Worm (Caenorhabditis elegans) whole organism, midembryonic: ENCODE measurements around the gene fbxb-11.

Experiments used
- T22C8.4 ChIP-seq: fragments of 200-800 bp; sonication (Bioruptor generic); IDR thresholded peaks from 2 replicates; pipeline ENCODE4 v1.3.6; 2022; ENCODE audit warnings: missing genetic modification characterization, missing compliant biosample characterization
- cog-1 ChIP-seq: sonication (generic microtip); optimal IDR thresholded peaks from 2 replicates; lab custom pipeline; 2016; ENCODE audit warnings: missing genetic modification characterization, missing compliant biosample characterization
- flt-1 ChIP-seq: fragments of 200-800 bp; sonication (Bioruptor generic); IDR thresholded peaks from 2 replicates; pipeline ENCODE4 v1.3.6; 2022; ENCODE audit warnings: missing genetic modification characterization, missing compliant biosample characterization
- klf-2 ChIP-seq: fragments of 200-800 bp; sonication (Bioruptor generic); conservative IDR thresholded peaks from 2 replicates; pipeline ENCODE4 v1.3.6; 2022; ENCODE audit warnings: missing genetic modification reagents, missing genetic modification characterization, missing compliant biosample characterization
- med-1 ChIP-seq: sonication (generic microtip); optimal IDR thresholded peaks from 2 replicates; lab custom pipeline; 2017; ENCODE audit warnings: missing genetic modification characterization, mild to moderate bottlenecking, missing compliant biosample characterization, antibody characterized with exemption, missing genetic modification reagents; ENCODE audit not compliant: insufficient read depth
- ref-1 ChIP-seq: fragments of 200-800 bp; sonication (Bioruptor generic); conservative IDR thresholded peaks from 2 replicates; pipeline ENCODE4 v1.3.6; 2022; ENCODE audit warnings: missing genetic modification reagents, missing genetic modification characterization, missing compliant biosample characterization
- tab-1 ChIP-seq: fragments of 200-800 bp; sonication (Bioruptor generic); IDR thresholded peaks from 2 replicates; pipeline ENCODE4 v1.3.6; 2022; ENCODE audit warnings: missing genetic modification characterization, missing compliant biosample characterization
- ztf-23 ChIP-seq: fragments of 200-800 bp; sonication (Bioruptor generic); IDR thresholded peaks from 2 replicates; pipeline ENCODE4 v1.3.6; 2022; ENCODE audit warnings: missing genetic modification reagents, missing genetic modification characterization, missing compliant biosample characterization
- ztf-29 ChIP-seq: fragments of 200-800 bp; sonication (Bioruptor generic); IDR thresholded peaks from 2 replicates; pipeline ENCODE4 v1.3.6; 2022; ENCODE audit warnings: missing genetic modification reagents, missing genetic modification characterization, missing compliant biosample characterization

The fbxb-11 gene

ce11 chrII:1724314-1724713, at the start of gene fbxb-11:
fbxb-11 (plus strand) TSS chrII:1724614.
- TF ChIP-seq klf-2 (no peak), tab-1 (GFP tag; lab: Robert Waterston, UW) (no peak), ztf-29 (GFP tag; lab: Robert Waterston, UW) (no peak), ztf-23 (no peak), T22C8.4 (no peak), cog-1 (tag; lab: Kevin White, UChicago) (no peak), flt-1 (GFP tag; lab: Robert Waterston, UW) (no peak), ref-1 (GFP tag; lab: Robert Waterston, UW) (no peak), med-1 (GFP tag; lab: Kevin White, UChicago) (no peak)

- no peak for TF ChIP-seq ztf-29 (GFP tag; lab: Robert Waterston, UW)
- no peak for TF ChIP-seq klf-2
- no peak for TF ChIP-seq flt-1 (GFP tag; lab: Robert Waterston, UW)
- TF ChIP-seq cog-1 (tag; lab: Kevin White, UChicago): no peak
- TF ChIP-seq ref-1 (GFP tag; lab: Robert Waterston, UW): no peak
- no peak for TF ChIP-seq tab-1 (GFP tag; lab: Robert Waterston, UW)
- TF ChIP-seq ztf-23: no peak
- TF ChIP-seq med-1 (GFP tag; lab: Kevin White, UChicago): no peak
- no peak for TF ChIP-seq T22C8.4
Measured at ce11 chrII:1676088-1676487, 48.3 kb upstream of the fbxb-11 start, which contains the start of gene fbxb-17. fbxb-17 (plus strand) TSS chrII:1676388.

ce11 chrII:1679081-1679480, 45.3 kb upstream of the fbxb-11 start, which contains the start of gene irld-36:
irld-36 (plus strand) TSS chrII:1679381.
- TF ChIP-seq ref-1 (GFP tag; lab: Robert Waterston, UW) (no peak), cog-1 (tag; lab: Kevin White, UChicago) (no peak), tab-1 (GFP tag; lab: Robert Waterston, UW) (no peak), med-1 (GFP tag; lab: Kevin White, UChicago) (no peak), T22C8.4 (no peak), flt-1 (GFP tag; lab: Robert Waterston, UW) (no peak), ztf-29 (GFP tag; lab: Robert Waterston, UW) (no peak), ztf-23 (no peak), klf-2 (no peak)

- TF ChIP-seq med-1 (GFP tag; lab: Kevin White, UChicago) (no peak), ztf-23 (no peak), T22C8.4 (no peak), ref-1 (GFP tag; lab: Robert Waterston, UW) (no peak)
Measured at ce11 chrII:1682218-1682617, 42.2 kb upstream of the fbxb-11 start, which contains the start of gene fbxb-26. fbxb-26 (plus strand) TSS chrII:1682518.

ce11 chrII:1683742-1684141, 40.7 kb upstream of the fbxb-11 start, which contains the start of gene fbxb-25:
fbxb-25 (plus strand) TSS chrII:1684042.
- TF ChIP-seq tab-1 (GFP tag; lab: Robert Waterston, UW): no peak
- no peak for TF ChIP-seq ref-1 (GFP tag; lab: Robert Waterston, UW)
- TF ChIP-seq med-1 (GFP tag; lab: Kevin White, UChicago): no peak
- TF ChIP-seq flt-1 (GFP tag; lab: Robert Waterston, UW): no peak
- TF ChIP-seq ztf-29 (GFP tag; lab: Robert Waterston, UW): no peak
- TF ChIP-seq klf-2: no peak
- no peak for TF ChIP-seq cog-1 (tag; lab: Kevin White, UChicago)
- no peak for TF ChIP-seq T22C8.4
- TF ChIP-seq ztf-23: no peak

ce11 chrII:1688813-1689212, 35.6 kb upstream of the fbxb-11 start, which contains the start of the genes fbxb-18 and fbxb-19:
fbxb-18 (minus strand) TSS chrII:1688913.
fbxb-19 (minus strand) TSS chrII:1689181.
- no peak for TF ChIP-seq T22C8.4
- no peak for TF ChIP-seq ztf-23
- TF ChIP-seq flt-1 (GFP tag; lab: Robert Waterston, UW): no peak
- no peak for TF ChIP-seq ref-1 (GFP tag; lab: Robert Waterston, UW)
- no peak for TF ChIP-seq tab-1 (GFP tag; lab: Robert Waterston, UW)
- TF ChIP-seq cog-1 (tag; lab: Kevin White, UChicago): no peak
- TF ChIP-seq klf-2: no peak
- no peak for TF ChIP-seq med-1 (GFP tag; lab: Kevin White, UChicago)

- TF ChIP-seq klf-2: no peak
- TF ChIP-seq tab-1 (GFP tag; lab: Robert Waterston, UW): no peak
- TF ChIP-seq ztf-29 (GFP tag; lab: Robert Waterston, UW): no peak
- TF ChIP-seq flt-1 (GFP tag; lab: Robert Waterston, UW): no peak
- no peak for TF ChIP-seq T22C8.4
- no peak for TF ChIP-seq cog-1 (tag; lab: Kevin White, UChicago)
- TF ChIP-seq ztf-23: no peak
- TF ChIP-seq ref-1 (GFP tag; lab: Robert Waterston, UW): no peak
- no peak for TF ChIP-seq med-1 (GFP tag; lab: Kevin White, UChicago)
Measured at ce11 chrII:1691011-1691410, 33.4 kb upstream of the fbxb-11 start, which contains the start of gene fbxc-22. fbxc-22 (minus strand) TSS chrII:1691111.

- no peak for TF ChIP-seq flt-1 (GFP tag; lab: Robert Waterston, UW)
- no peak for TF ChIP-seq ref-1 (GFP tag; lab: Robert Waterston, UW)
- no peak for TF ChIP-seq T22C8.4
- TF ChIP-seq ztf-29 (GFP tag; lab: Robert Waterston, UW): no peak
- no peak for TF ChIP-seq klf-2
- TF ChIP-seq cog-1 (tag; lab: Kevin White, UChicago): no peak
- TF ChIP-seq med-1 (GFP tag; lab: Kevin White, UChicago): no peak
- TF ChIP-seq ztf-23: no peak
- no peak for TF ChIP-seq tab-1 (GFP tag; lab: Robert Waterston, UW)
Measured at ce11 chrII:1692827-1693226, 31.6 kb upstream of the fbxb-11 start, which contains the start of gene fbxc-21. fbxc-21 (minus strand) TSS chrII:1692927.

ce11 chrII:1694530-1694929, 29.9 kb upstream of the fbxb-11 start, which contains the start of gene fbxc-26:
fbxc-26 (minus strand) TSS chrII:1694630.
- no peak for TF ChIP-seq tab-1 (GFP tag; lab: Robert Waterston, UW)
- no peak for TF ChIP-seq med-1 (GFP tag; lab: Kevin White, UChicago)
- no peak for TF ChIP-seq ref-1 (GFP tag; lab: Robert Waterston, UW)
- no peak for TF ChIP-seq cog-1 (tag; lab: Kevin White, UChicago)
- no peak for TF ChIP-seq klf-2
